Fruit fly (Drosophila melanogaster) whole organism, embryonic: ENCODE results near the gene frtz.

Source experiments
- BEAF-32 ChIP-seq: fragments of 200-800 bp; sonication (Bioruptor generic); optimal IDR thresholded peaks from 3 replicates; lab custom pipeline; 2017; ENCODE audit warnings: missing biosample characterization, missing genetic modification characterization, mild to moderate bottlenecking, moderate library complexity, missing genetic modification reagents
- CG11247 ChIP-seq: fragments of 200-800 bp; sonication (Bioruptor generic); IDR thresholded peaks from 2 replicates; pipeline ENCODE4 v1.3.6; 2022; ENCODE audit warnings: missing biosample characterization, missing genetic modification characterization
- CG12104 ChIP-seq: fragments of 200-800 bp; sonication (Bioruptor generic); optimal IDR thresholded peaks from 3 replicates; lab custom pipeline; 2016; ENCODE audit warnings: missing biosample characterization, missing genetic modification characterization
- CG12219 ChIP-seq: fragments of 200-800 bp; sonication (Bioruptor generic); optimal IDR thresholded peaks from 3 replicates; lab custom pipeline; 2018; ENCODE audit warnings: missing biosample characterization, mild to moderate bottlenecking, missing genetic modification characterization
- CG15073 ChIP-seq: fragments of 200-800 bp; sonication (Bioruptor generic); optimal IDR thresholded peaks from 2 replicates; lab custom pipeline; 2016; ENCODE audit warnings: missing biosample characterization, missing genetic modification characterization
- CG1602 ChIP-seq: fragments of 200-800 bp; sonication (Bioruptor generic); optimal IDR thresholded peaks from 3 replicates; lab custom pipeline; 2016; ENCODE audit warnings: missing biosample characterization, missing genetic modification characterization
- CG17186 ChIP-seq: fragments of 200-800 bp; sonication (Bioruptor generic); optimal IDR thresholded peaks from 3 replicates; lab custom pipeline; 2017; ENCODE audit warnings: missing biosample characterization, missing genetic modification reagents, missing genetic modification characterization
- CG17568 ChIP-seq: fragments of 200-800 bp; sonication (Bioruptor generic); optimal IDR thresholded peaks from 2 replicates; lab custom pipeline; 2018; ENCODE audit warnings: missing biosample characterization, mild to moderate bottlenecking, missing genetic modification characterization, moderate library complexity
- CG17802 ChIP-seq: fragments of 200-800 bp; sonication (Bioruptor generic); optimal IDR thresholded peaks from 2 replicates; lab custom pipeline; 2018; ENCODE audit warnings: missing biosample characterization, mild to moderate bottlenecking, missing genetic modification characterization, moderate library complexity
- CG30431 ChIP-seq: fragments of 200-800 bp; sonication (Bioruptor generic); optimal IDR thresholded peaks from 2 replicates; lab custom pipeline; 2017; ENCODE audit warnings: missing biosample characterization, missing genetic modification characterization
- CG31365 ChIP-seq: fragments of 200-800 bp; sonication (Bioruptor generic); optimal IDR thresholded peaks from 2 replicates; lab custom pipeline; 2018; ENCODE audit warnings: missing biosample characterization, mild to moderate bottlenecking, missing genetic modification characterization
- CG31388 ChIP-seq: fragments of 200-800 bp; sonication (Bioruptor generic); optimal IDR thresholded peaks from 2 replicates; lab custom pipeline; 2016; ENCODE audit warnings: missing biosample characterization, missing genetic modification characterization
- CG3281 ChIP-seq: fragments of 200-800 bp; sonication (Bioruptor generic); optimal IDR thresholded peaks from 3 replicates; lab custom pipeline; 2017; ENCODE audit warnings: missing biosample characterization, mild to moderate bottlenecking, missing genetic modification characterization
- CG33557 ChIP-seq: fragments of 200-800 bp; sonication (Bioruptor generic); optimal IDR thresholded peaks from 2 replicates; lab custom pipeline; 2019; ENCODE audit warnings: missing biosample characterization, mild to moderate bottlenecking, missing genetic modification characterization, moderate library complexity
- CG3726 ChIP-seq: fragments of 200-800 bp; sonication (Bioruptor generic); IDR thresholded peaks from 3 replicates; pipeline ENCODE4, ENCODE4 v1.3.6; 2022; ENCODE audit warnings: missing biosample characterization, missing genetic modification characterization
- CG3995 ChIP-seq: fragments of 200-800 bp; sonication (Bioruptor generic); optimal IDR thresholded peaks from 3 replicates; lab custom pipeline; 2016; ENCODE audit warnings: missing biosample characterization, missing genetic modification characterization
- CG4282 ChIP-seq: fragments of 200-800 bp; sonication (Bioruptor generic); optimal IDR thresholded peaks from 2 replicates; lab custom pipeline; 2016; ENCODE audit warnings: missing biosample characterization, missing genetic modification characterization
- CG5953 ChIP-seq: fragments of 200-800 bp; sonication (Bioruptor generic); IDR thresholded peaks from 2 replicates; pipeline ENCODE4 v1.3.6; 2022; ENCODE audit warnings: missing biosample characterization, missing genetic modification characterization
- CG7372 ChIP-seq: fragments of 200-800 bp; sonication (Bioruptor generic); IDR thresholded peaks from 2 replicates; pipeline ENCODE4 v1.3.6; 2022; ENCODE audit warnings: missing biosample characterization, missing genetic modification characterization
- D ChIP-seq, 2 experiments: fragments of 200-800 bp in 1 of 2; fragments of >200 bp in 1 of 2; sonication (Bioruptor generic) in 1 of 2; optimal IDR thresholded peaks; 2 replicates in 1 of 2; 3 replicates in 1 of 2; lab custom pipeline; 2017; ENCODE audit warnings: mild to moderate bottlenecking in 1 of 2, missing biosample characterization in 1 of 2, missing genetic modification characterization in 1 of 2, missing genetic modification reagents in 1 of 2
- Dek ChIP-seq: fragments of 200-800 bp; sonication (Bioruptor generic); optimal IDR thresholded peaks from 3 replicates; lab custom pipeline; 2019; ENCODE audit warnings: missing biosample characterization, mild to moderate bottlenecking, missing genetic modification characterization, moderate library complexity
- Dll ChIP-seq: fragments of 200-800 bp; sonication (Bioruptor generic); IDR thresholded peaks from 4 replicates; pipeline ENCODE4 v1.3.6; 2022; ENCODE audit warnings: missing biosample characterization, missing genetic modification characterization; ENCODE audit not compliant: partially characterized antibody
- Dp ChIP-seq: fragments of 200-800 bp; sonication (Bioruptor generic); optimal IDR thresholded peaks from 2 replicates; lab custom pipeline; 2018; ENCODE audit warnings: missing biosample characterization, mild to moderate bottlenecking, missing genetic modification characterization, moderate library complexity
- Kr ChIP-seq: fragments of 200-800 bp; sonication (Bioruptor generic); optimal IDR thresholded peaks from 2 replicates; lab custom pipeline; 2017; ENCODE audit warnings: missing biosample characterization, mild to moderate bottlenecking, missing genetic modification characterization
- Lim3 ChIP-seq: fragments of 200-800 bp; sonication (Bioruptor generic); IDR thresholded peaks from 2 replicates; pipeline ENCODE4 v1.3.6; 2022; ENCODE audit warnings: missing biosample characterization, missing genetic modification characterization
- Oaz ChIP-seq: fragments of 200-800 bp; sonication (Bioruptor generic); IDR thresholded peaks from 2 replicates; pipeline ENCODE4 v1.3.6; 2022; ENCODE audit warnings: missing biosample characterization, missing genetic modification characterization
- Sox100B ChIP-seq: fragments of 200-800 bp; sonication (Bioruptor generic); optimal IDR thresholded peaks from 3 replicates; lab custom pipeline; 2018; ENCODE audit warnings: missing biosample characterization, mild to moderate bottlenecking, missing genetic modification characterization
- Stat92E ChIP-seq, 3 experiments: fragments of >200 bp in 2 of 3; fragments of 200-800 bp in 1 of 3; sonication (Bioruptor generic) in 1 of 3; optimal IDR thresholded peaks; 2 replicates each; lab custom pipeline; 2017 to 2019; ENCODE audit warnings: missing biosample characterization in 3 of 3, missing genetic modification characterization in 3 of 3, mild to moderate bottlenecking in 1 of 3, moderate library complexity in 1 of 3
- amos ChIP-seq: fragments of 200-800 bp; sonication (Bioruptor generic); IDR thresholded peaks from 2 replicates; pipeline ENCODE4 v1.3.6; 2022; ENCODE audit warnings: missing biosample characterization, missing genetic modification characterization; ENCODE audit not compliant: partially characterized antibody
- ato ChIP-seq: fragments of 200-800 bp; sonication (Bioruptor generic); IDR thresholded peaks from 2 replicates; pipeline ENCODE4 v1.3.6; 2022; ENCODE audit warnings: missing biosample characterization, missing genetic modification characterization; ENCODE audit not compliant: partially characterized antibody
- chinmo ChIP-seq: fragments of 200-800 bp; sonication (Bioruptor generic); IDR thresholded peaks from 4 replicates; pipeline ENCODE4 v1.3.6; 2022; ENCODE audit warnings: missing biosample characterization, missing genetic modification characterization; ENCODE audit not compliant: partially characterized antibody
- chn ChIP-seq: fragments of 200-800 bp; sonication (Bioruptor generic); optimal IDR thresholded peaks from 2 replicates; lab custom pipeline; 2016; ENCODE audit warnings: missing biosample characterization, missing genetic modification characterization
- esg ChIP-seq: fragments of 200-800 bp; sonication (Bioruptor generic); conservative IDR thresholded peaks from 2 replicates; pipeline ENCODE4 v1.3.6; 2022; ENCODE audit warnings: missing biosample characterization, missing genetic modification characterization
- fd102C ChIP-seq: fragments of 200-800 bp; sonication (Bioruptor generic); optimal IDR thresholded peaks from 2 replicates; lab custom pipeline; 2018; ENCODE audit warnings: missing biosample characterization, mild to moderate bottlenecking, missing genetic modification characterization, moderate library complexity
- fd96Cb ChIP-seq: fragments of 200-800 bp; sonication (Bioruptor generic); optimal IDR thresholded peaks from 2 replicates; lab custom pipeline; 2018; ENCODE audit warnings: missing biosample characterization, mild to moderate bottlenecking, missing genetic modification characterization, moderate library complexity
- gce ChIP-seq: fragments of 200-800 bp; sonication (Bioruptor generic); IDR thresholded peaks from 3 replicates; pipeline ENCODE4 v1.3.6; 2022; ENCODE audit warnings: missing biosample characterization, missing genetic modification characterization
- gsb ChIP-seq: fragments of 200-800 bp; sonication (Bioruptor generic); IDR thresholded peaks from 2 replicates; pipeline ENCODE4 v1.3.6; 2022; ENCODE audit warnings: missing biosample characterization, missing genetic modification characterization
- kah ChIP-seq: fragments of 200-800 bp; sonication (Bioruptor generic); optimal IDR thresholded peaks from 2 replicates; lab custom pipeline; 2018; ENCODE audit warnings: missing biosample characterization, mild to moderate bottlenecking, missing genetic modification characterization
- nom ChIP-seq: fragments of 200-800 bp; sonication (Bioruptor generic); optimal IDR thresholded peaks from 2 replicates; lab custom pipeline; 2017; ENCODE audit warnings: missing biosample characterization, missing genetic modification characterization, mild to moderate bottlenecking, moderate library complexity, missing genetic modification reagents
- ranshi ChIP-seq: fragments of 200-800 bp; sonication (Bioruptor generic); IDR thresholded peaks from 2 replicates; pipeline ENCODE4 v1.3.6; 2022; ENCODE audit warnings: missing biosample characterization, missing genetic modification characterization
- sc ChIP-seq, 3 experiments: fragments of >200 bp in 2 of 3; fragments of 200-800 bp in 1 of 3; sonication (Bioruptor generic) in 1 of 3; optimal IDR thresholded peaks; 2 replicates in 2 of 3; 3 replicates in 1 of 3; lab custom pipeline; 2017; ENCODE audit warnings: mild to moderate bottlenecking in 1 of 3, missing biosample characterization in 1 of 3, missing genetic modification characterization in 1 of 3, missing genetic modification reagents in 1 of 3
- sna ChIP-seq: fragments of 200-800 bp; sonication (Bioruptor generic); IDR thresholded peaks from 2 replicates; pipeline ENCODE4 v1.3.6; 2022; ENCODE audit warnings: missing biosample characterization, missing genetic modification characterization; ENCODE audit not compliant: partially characterized antibody
- toy ChIP-seq: fragments of 200-800 bp; sonication (Bioruptor generic); IDR thresholded peaks from 2 replicates; pipeline ENCODE4 v1.3.6; 2022; ENCODE audit warnings: missing biosample characterization, missing genetic modification characterization
- trem ChIP-seq: fragments of 200-800 bp; optimal IDR thresholded peaks from 3 replicates; lab custom pipeline; 2019; ENCODE audit warnings: missing biosample characterization, mild to moderate bottlenecking, missing genetic modification characterization, moderate library complexity
- twi ChIP-seq: fragments of 200-800 bp; optimal IDR thresholded peaks from 2 replicates; lab custom pipeline; 2019; ENCODE audit warnings: missing biosample characterization, mild to moderate bottlenecking, missing genetic modification characterization, moderate library complexity
- zen ChIP-seq: fragments of 200-800 bp; sonication (Bioruptor generic); optimal IDR thresholded peaks from 3 replicates; lab custom pipeline; 2018; ENCODE audit warnings: missing biosample characterization, mild to moderate bottlenecking, missing genetic modification characterization, moderate library complexity

Gene frtz

dm6 chr2L:1727826-1728619 lies 12.4 kb upstream of the frtz start (continued):
- TF ChIP-seq CG30431 (peak; percentile 94), CG7372 (GFP tag; lab: Robert Waterston, UW) (peak; percentile 98), amos (GFP tag; lab: Robert Waterston, UW) (peak; percentile 72; the same call in 1 of the 2 replicates), Lim3 (GFP tag; lab: Robert Waterston, UW) (peak; percentile 75), Stat92E (GFP tag; optimal IDR thresholded peaks at IDR 0.05; lab: Kevin White, UChicago) (peak in 1 of 3 experiments; percentile 97), nom (GFP tag; lab: Kevin White, UChicago) (peak; percentile 93), Sox100B (GFP tag; lab: Kevin White, UChicago) (peak; percentile 99), CG12104 (peak; percentile 96), fd96Cb (peak; percentile 93), CG17186 (peak; percentile 71), CG11247 (peak; percentile 97), CG31388 (GFP tag; lab: Kevin White, UChicago) (peak; percentile 83), Oaz (GFP tag; lab: Robert Waterston, UW) (peak; percentile 96), gsb (peak; percentile 96), Dp (GFP tag; lab: Kevin White, UChicago) (peak; percentile 11), CG17568 (GFP tag; lab: Kevin White, UChicago) (peak; percentile 97), BEAF-32 (GFP tag; lab: Kevin White, UChicago) (peak; percentile 92), CG1602 (GFP tag; lab: Kevin White, UChicago) (peak; percentile 93), Kr (GFP tag; lab: Kevin White, UChicago) (peak; percentile 81), chn (peak; percentile 82), ato (GFP tag; lab: Robert Waterston, UW) (peak; percentile 56; the same call in 1 of the 2 replicates), CG17802 (tag; lab: Kevin White, UChicago) (peak; percentile 70), twi (tag; lab: Kevin White, UChicago) (peak; percentile 98), CG3281 (GFP tag; lab: Kevin White, UChicago) (no peak), gce (GFP tag; lab: Robert Waterston, UW) (peak; percentile 85), Dll (peak; percentile 99), CG4282 (GFP tag; lab: Kevin White, UChicago) (peak; percentile 25), CG12219 (peak; percentile 95), kah (GFP tag; lab: Kevin White, UChicago) (peak; percentile 80), zen (tag; lab: Kevin White, UChicago) (peak; percentile 78), CG3995 (GFP tag; lab: Kevin White, UChicago) (peak; percentile 36), fd102C (GFP tag; lab: Kevin White, UChicago) (peak; percentile 67), trem (peak; percentile 84), sc (optimal IDR thresholded peaks at IDR 0.05; lab: Kevin White, UChicago) (no peak), sc (GFP tag; optimal IDR thresholded peaks at IDR 0.05; lab: Kevin White, UChicago) (peak; percentile 96), esg (GFP tag; lab: Robert Waterston, UW) (peak; percentile 96), ranshi (peak; percentile 95), CG15073 (GFP tag; lab: Kevin White, UChicago) (peak; percentile 65), sna (GFP tag; lab: Robert Waterston, UW) (peak; percentile 99), chinmo (GFP tag; lab: Robert Waterston, UW) (peak; percentile 93), D (optimal IDR thresholded peaks at IDR 0.05; lab: Kevin White, UChicago) (no peak), D (GFP tag; optimal IDR thresholded peaks at IDR 0.05; lab: Kevin White, UChicago) (peak; percentile 94), CG3726 (GFP tag; lab: Robert Waterston, UW) (peak; percentile 88; the same call in 2 of the 3 replicates), CG33557 (GFP tag; lab: Kevin White, UChicago) (peak; percentile 98), CG31365 (tag; lab: Kevin White, UChicago) (peak; percentile 84), CG5953 (GFP tag; lab: Robert Waterston, UW) (peak; percentile 90), toy (GFP tag; lab: Robert Waterston, UW) (peak; percentile 93), Dek (tag; lab: Kevin White, UChicago) (peak; percentile 98)
